Worm (Caenorhabditis elegans) whole organism, early embryonic: ENCODE results near the gene F47G3.1.
A peak's percentile ranks its signal among the peaks of the same experiment; 100 is the strongest.

Source experiments
- B0310.2 ChIP-seq: sonication (generic microtip); optimal IDR thresholded peaks from 2 replicates; lab custom pipeline; 2016; ENCODE audit warnings: mild to moderate bottlenecking, missing genetic modification characterization, missing compliant biosample characterization
- F13C5.2 ChIP-seq: sonication (generic microtip); optimal IDR thresholded peaks from 2 replicates; lab custom pipeline; 2017; ENCODE audit warnings: mild to moderate bottlenecking, missing genetic modification characterization, inconsistent platforms, missing compliant biosample characterization
- aly-1 ChIP-seq: sonication (generic microtip); optimal IDR thresholded peaks from 2 replicates; lab custom pipeline; 2016; ENCODE audit warnings: missing genetic modification characterization, missing compliant biosample characterization
- ama-1 ChIP-seq: fragments of 150-350 bp; optimal IDR thresholded peaks from 2 replicates; lab custom pipeline; 2014
- ceh-13 ChIP-seq: fragments of 200-800 bp; sonication (Bioruptor generic); optimal IDR thresholded peaks from 2 replicates; lab custom pipeline; 2018; ENCODE audit warnings: mild to moderate bottlenecking, missing genetic modification characterization, missing compliant biosample characterization
- ceh-36 ChIP-seq: sonication (generic microtip); optimal IDR thresholded peaks from 2 replicates; lab custom pipeline; 2016; ENCODE audit warnings: missing genetic modification characterization, inconsistent platforms, missing compliant biosample characterization
- ets-7 ChIP-seq: sonication (generic microtip); optimal IDR thresholded peaks from 2 replicates; lab custom pipeline; 2016; ENCODE audit warnings: missing genotype, missing genetic modification characterization, missing compliant biosample characterization
- flt-1 ChIP-seq: fragments of 200-800 bp; sonication (Bioruptor generic); IDR thresholded peaks from 2 replicates; pipeline ENCODE4 v1.3.6; 2022; ENCODE audit warnings: missing genetic modification characterization, missing compliant biosample characterization
- hmbx-1 ChIP-seq: sonication (generic microtip); optimal IDR thresholded peaks from 2 replicates; lab custom pipeline; 2016; ENCODE audit warnings: mild to moderate bottlenecking, missing genetic modification characterization, missing compliant biosample characterization
- hmg-4 ChIP-seq: fragments of 200-800 bp; sonication (Bioruptor generic); optimal IDR thresholded peaks from 2 replicates; lab custom pipeline; 2018; ENCODE audit warnings: mild to moderate bottlenecking, missing genetic modification characterization, missing compliant biosample characterization
- hnd-1 ChIP-seq: sonication (generic microtip); optimal IDR thresholded peaks from 2 replicates; lab custom pipeline; 2016; ENCODE audit warnings: missing genetic modification characterization, missing compliant biosample characterization
- pes-1 ChIP-seq: fragments of 200-800 bp; sonication (Bioruptor generic); IDR thresholded peaks from 2 replicates; pipeline ENCODE4 v1.3.6; 2022; ENCODE audit warnings: missing genetic modification reagents, missing genetic modification characterization, missing compliant biosample characterization
- scrt-1 ChIP-seq: fragments of 200-800 bp; sonication (Bioruptor generic); IDR thresholded peaks from 2 replicates; pipeline ENCODE4 v1.3.6; 2022; ENCODE audit warnings: missing genetic modification characterization, missing compliant biosample characterization
- sea-1 ChIP-seq: fragments of 200-800 bp; sonication (Bioruptor generic); conservative IDR thresholded peaks from 2 replicates; pipeline ENCODE4 v1.3.6; 2022; ENCODE audit warnings: missing genetic modification characterization, missing compliant biosample characterization
- tbx-11 ChIP-seq: fragments of 200-800 bp; sonication (Bioruptor generic); IDR thresholded peaks from 2 replicates; pipeline ENCODE4 v1.3.6; 2022; ENCODE audit warnings: missing genetic modification characterization, missing compliant biosample characterization
- tbx-37 ChIP-seq: fragments of 200-800 bp; sonication (Bioruptor generic); conservative IDR thresholded peaks from 2 replicates; pipeline ENCODE4 v1.3.6; 2022; ENCODE audit warnings: missing genetic modification reagents, missing genetic modification characterization, missing compliant biosample characterization
- tra-4 ChIP-seq: sonication (generic microtip); optimal IDR thresholded peaks from 2 replicates; lab custom pipeline; 2017; ENCODE audit warnings: missing genetic modification characterization, missing compliant biosample characterization

F47G3.1 gene

DNA sequence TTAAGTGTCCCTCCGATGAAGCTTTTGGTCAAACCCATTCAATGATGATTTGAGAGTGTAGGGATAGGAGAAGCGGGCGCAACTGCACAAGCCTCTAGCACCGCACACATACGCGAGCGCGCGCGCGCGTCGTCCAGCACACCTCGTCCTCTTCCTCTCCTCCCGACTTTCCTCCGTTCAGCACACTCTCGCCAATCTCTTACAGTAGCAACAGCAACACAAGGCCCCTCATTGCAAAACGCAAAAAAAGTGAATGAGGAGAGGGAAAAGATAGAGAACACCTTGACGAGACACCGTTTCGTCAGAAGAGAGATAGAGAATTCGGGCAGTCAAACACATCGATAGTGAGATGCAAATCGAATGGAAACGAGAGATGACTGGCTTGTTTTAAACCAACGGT is 46.9 kb downstream of the F47G3.1 start:
- peak; percentile 15 for TF ChIP-seq aly-1 (tag; lab: Kevin White, UChicago)
- no peak for TF ChIP-seq pes-1 (GFP tag; lab: Robert Waterston, UW)
- no peak for TF ChIP-seq tbx-37 (GFP tag; lab: Robert Waterston, UW)
- TF ChIP-seq scrt-1 (GFP tag; lab: Robert Waterston, UW) = 0 out of 2 replicates have a peak, but pooled peaks have one; percentile 26
- peak; percentile 6 for TF ChIP-seq B0310.2 (tag; lab: Kevin White, UChicago)
- no peak for TF ChIP-seq hmbx-1 (tag; lab: Kevin White, UChicago)
- peak; percentile 91 for TF ChIP-seq hmg-4 (GFP tag; lab: Kevin White, UChicago)

DNA sequence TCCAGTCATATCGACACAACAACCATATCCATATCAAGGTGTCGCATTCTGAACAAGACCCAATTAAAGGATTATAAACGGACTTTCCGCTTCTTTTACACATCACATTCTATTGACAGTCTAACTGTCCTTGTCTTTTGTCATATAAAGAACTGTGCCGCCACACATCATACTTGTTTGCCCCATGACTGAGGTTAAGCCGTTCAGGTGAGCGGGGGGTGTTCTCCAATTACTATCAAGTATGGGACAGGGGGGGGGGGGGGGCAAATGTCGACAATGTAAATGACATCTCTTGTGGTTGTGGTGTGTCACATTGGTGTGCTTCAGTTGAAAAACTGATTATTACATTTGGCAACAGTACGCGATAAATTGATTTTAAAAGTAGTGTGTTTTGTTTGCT is 48.3 kb downstream of the F47G3.1 start:
- TF ChIP-seq ceh-13 = no peak
- TF ChIP-seq ets-7 (tag; lab: Kevin White, UChicago) = no peak
- peak; percentile 41 for TF ChIP-seq B0310.2 (tag; lab: Kevin White, UChicago)

DNA sequence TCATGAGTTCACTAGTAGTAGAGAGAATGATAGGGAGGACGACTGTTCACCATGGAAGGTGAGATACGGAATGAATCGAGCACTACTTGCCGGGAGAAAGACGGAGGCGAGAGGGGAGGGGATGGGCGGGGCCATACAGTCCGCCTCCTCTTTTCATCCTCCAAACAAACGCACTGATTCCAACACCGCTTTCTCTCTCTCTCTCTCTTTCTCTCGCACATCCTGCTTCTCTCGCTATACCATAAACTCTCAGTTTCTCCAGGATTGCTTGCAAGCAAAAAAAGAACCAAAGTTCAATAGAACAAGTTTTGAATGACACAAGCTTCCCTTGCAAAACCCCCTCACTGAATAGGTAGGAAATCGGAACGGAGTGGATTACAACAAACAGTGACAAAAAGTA is 49.8 kb downstream of the F47G3.1 start:
- no peak for TF ChIP-seq ceh-36 (tag; lab: Kevin White, UChicago)

DNA sequence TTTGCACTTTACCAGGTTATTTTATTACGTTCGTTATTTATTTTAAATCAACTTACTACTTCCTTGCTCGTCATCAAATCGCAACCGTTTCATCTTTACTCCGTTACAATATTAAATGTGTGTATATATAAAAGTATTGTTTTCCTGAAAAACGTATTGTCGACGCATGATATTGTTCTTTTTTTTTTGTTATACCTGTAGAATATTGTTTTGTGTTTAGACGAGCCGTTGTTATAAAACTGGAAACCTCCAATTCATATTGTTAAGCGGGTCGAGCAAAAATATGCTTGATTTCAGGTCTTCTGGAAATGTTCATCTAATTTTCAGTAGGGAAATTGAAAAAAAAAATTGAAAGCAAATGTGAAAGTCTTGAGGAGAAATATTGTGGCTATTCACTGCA is 53.3 kb downstream of the F47G3.1 start, which contains the start of gene gid-2:
Gene gid-2, minus strand, starts transcription at position 101 of the 400 bp plus-strand sequence.
- TF ChIP-seq tbx-37 (GFP tag; lab: Robert Waterston, UW) (no peak), ceh-13 (no peak), hmbx-1 (tag; lab: Kevin White, UChicago) (no peak), hmg-4 (GFP tag; lab: Kevin White, UChicago) (no peak), scrt-1 (GFP tag; lab: Robert Waterston, UW) (no peak), F13C5.2 (tag; lab: Kevin White, UChicago) (no peak), pes-1 (GFP tag; lab: Robert Waterston, UW) (no peak), ama-1 (lab: Kevin White, UChicago) (no peak), B0310.2 (tag; lab: Kevin White, UChicago) (no peak), sea-1 (no peak)

DNA sequence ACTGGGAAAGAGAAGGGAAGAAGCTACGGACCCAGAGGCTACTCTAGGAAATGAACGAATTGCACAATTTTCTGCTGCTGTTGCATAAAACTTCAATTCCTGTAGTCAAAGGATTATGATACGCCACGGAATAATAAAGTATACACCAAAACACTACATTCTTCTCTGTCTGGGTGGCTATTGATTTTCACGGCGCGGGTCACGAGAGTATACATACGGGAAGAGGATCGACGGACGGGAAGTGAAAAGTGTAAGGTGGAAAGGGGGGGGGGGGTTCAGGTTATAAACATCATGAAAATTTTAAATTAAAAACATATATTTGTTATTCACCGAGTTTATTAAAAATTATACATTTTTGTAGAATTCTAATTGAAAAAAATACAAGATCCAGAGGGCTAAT is 53.8 kb downstream of the F47G3.1 start:
- TF ChIP-seq sea-1 (no peak), B0310.2 (tag; lab: Kevin White, UChicago) (no peak), ceh-13 (no peak), F13C5.2 (tag; lab: Kevin White, UChicago) (no peak), ceh-36 (tag; lab: Kevin White, UChicago) (no peak), pes-1 (GFP tag; lab: Robert Waterston, UW) (no peak), hmg-4 (GFP tag; lab: Kevin White, UChicago) (no peak), ama-1 (lab: Kevin White, UChicago) (no peak), hnd-1 (no peak), flt-1 (GFP tag; lab: Robert Waterston, UW) (no peak), scrt-1 (GFP tag; lab: Robert Waterston, UW) (no peak), tbx-11 (GFP tag; lab: Robert Waterston, UW) (no peak), tbx-37 (GFP tag; lab: Robert Waterston, UW) (no peak), ets-7 (tag; lab: Kevin White, UChicago) (no peak), hmbx-1 (tag; lab: Kevin White, UChicago) (no peak), aly-1 (tag; lab: Kevin White, UChicago) (no peak)

DNA sequence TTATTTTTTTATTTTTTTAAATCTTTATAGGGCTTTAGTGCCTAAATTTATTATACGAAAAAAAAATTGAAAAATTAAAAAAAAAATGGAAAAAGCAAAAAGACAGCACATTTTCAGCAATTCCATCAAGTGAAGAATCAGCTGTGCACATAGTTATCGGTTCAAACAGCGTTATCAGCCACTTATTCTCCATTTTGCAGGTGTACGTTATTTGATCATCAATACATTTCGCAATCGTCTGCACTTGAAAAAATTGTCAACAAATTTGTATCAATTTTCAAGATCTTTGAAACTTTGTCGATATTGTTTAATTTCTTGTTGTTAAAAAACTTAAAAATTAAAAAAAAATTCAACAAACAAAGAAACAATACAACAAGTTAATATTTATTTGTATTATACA is 54.2 kb downstream of the F47G3.1 start:
- TF ChIP-seq aly-1 (tag; lab: Kevin White, UChicago) (no peak), flt-1 (GFP tag; lab: Robert Waterston, UW) (no peak), F13C5.2 (tag; lab: Kevin White, UChicago) (no peak), tbx-11 (GFP tag; lab: Robert Waterston, UW) (no peak), B0310.2 (tag; lab: Kevin White, UChicago) (no peak), ceh-13 (no peak)

DNA sequence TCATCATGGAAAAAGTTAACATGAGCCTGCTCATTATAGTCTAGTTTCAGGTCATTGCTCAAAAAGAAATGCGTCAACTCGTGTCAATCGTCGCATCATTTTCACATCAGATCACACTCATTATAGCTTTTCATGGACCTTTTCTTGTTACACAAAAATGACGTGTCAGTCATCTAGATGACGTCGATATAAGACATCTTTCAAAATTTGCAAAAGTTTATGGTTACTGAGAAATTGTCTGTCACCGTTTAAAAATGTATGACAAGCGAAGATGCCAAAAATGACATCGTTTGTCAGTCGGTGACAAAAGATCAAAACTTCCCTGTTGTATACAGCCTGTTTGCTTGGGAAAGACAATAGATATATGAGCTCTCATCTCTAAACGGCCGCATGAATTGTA is 55.6 kb downstream of the F47G3.1 start:
- TF ChIP-seq ama-1 (lab: Kevin White, UChicago) (no peak), scrt-1 (GFP tag; lab: Robert Waterston, UW) (no peak), flt-1 (GFP tag; lab: Robert Waterston, UW) (no peak), ets-7 (tag; lab: Kevin White, UChicago) (no peak), B0310.2 (tag; lab: Kevin White, UChicago) (no peak), tra-4 (no peak)
